Worm (Caenorhabditis elegans): Measurements from ENCODE around the gene srh-7.

ce11 chrV:3970410-3970809 is 37.6 kb upstream of the srh-7 start, which contains the start of gene cyp-34A9:
- TF ChIP-seq ama-1 (optimal IDR thresholded peaks at IDR 0.05) (no peak), tra-4 (tag; optimal IDR thresholded peaks at IDR 0.05) (no peak), hmg-4 (GFP tag; optimal IDR thresholded peaks at IDR 0.05) (no peak), hnd-1 (tag; optimal IDR thresholded peaks at IDR 0.05) (no peak), tbx-11 (GFP tag; IDR thresholded peaks at IDR 0.05) (no peak), tbx-37 (GFP tag; conservative IDR thresholded peaks at IDR 0.05) (no peak), pes-1 (GFP tag; IDR thresholded peaks at IDR 0.05) (no peak), scrt-1 (GFP tag; IDR thresholded peaks at IDR 0.05) (no peak), F13C5.2 (tag; optimal IDR thresholded peaks at IDR 0.05) (no peak), ceh-36 (tag; optimal IDR thresholded peaks at IDR 0.05) (no peak), aly-1 (tag; optimal IDR thresholded peaks at IDR 0.05) (no peak), ceh-13 (GFP tag; optimal IDR thresholded peaks at IDR 0.05) (no peak)

All from whole organism, early embryonic.